Worm (Caenorhabditis elegans) whole organism, L3 larva: Measurements from ENCODE around the gene D1086.8.

Source experiments
- ceh-28 ChIP-seq: fragments of 150-350 bp; optimal IDR thresholded peaks from 2 replicates; lab custom pipeline; 2014; ENCODE audit warnings: missing biosample characterization, missing genetic modification reagents, missing genetic modification characterization
- ceh-82 ChIP-seq: fragments of 150-350 bp; optimal IDR thresholded peaks from 2 replicates; lab custom pipeline; 2014; ENCODE audit warnings: missing biosample characterization, missing genetic modification characterization
- daf-12 ChIP-seq: fragments of 150-350 bp; optimal IDR thresholded peaks from 2 replicates; lab custom pipeline; 2014; ENCODE audit warnings: missing biosample characterization, missing genetic modification reagents, missing genetic modification characterization
- egl-27 ChIP-seq: sonication (generic microtip); optimal IDR thresholded peaks from 4 replicates; lab custom pipeline; 2017; ENCODE audit warnings: missing biosample characterization, missing genetic modification reagents, missing genetic modification characterization
- egl-5 ChIP-seq: fragments of 150-350 bp; optimal IDR thresholded peaks from 2 replicates; lab custom pipeline; 2017; ENCODE audit warnings: missing biosample characterization, missing genetic modification reagents, missing genetic modification characterization, inconsistent platforms
- elt-1 ChIP-seq: fragments of 150-350 bp; optimal IDR thresholded peaks from 2 replicates; lab custom pipeline; 2014; ENCODE audit warnings: missing biosample characterization, missing genetic modification characterization
- elt-2 ChIP-seq: sonication (generic microtip); optimal IDR thresholded peaks from 2 replicates; lab custom pipeline; 2016; ENCODE audit warnings: missing genetic modification reagents, mild to moderate bottlenecking, missing genetic modification characterization, missing compliant biosample characterization
- eor-1 ChIP-seq, 2 experiments: fragments of 150-350 bp; optimal IDR thresholded peaks; 2 replicates each; lab custom pipeline; 2014 to 2018; ENCODE audit warnings: missing biosample characterization in 2 of 2, missing genetic modification characterization in 2 of 2
- jun-1 ChIP-seq: fragments of 150-350 bp; optimal IDR thresholded peaks from 2 replicates; lab custom pipeline; 2014; ENCODE audit warnings: missing biosample characterization, missing genetic modification reagents, missing genetic modification characterization
- lin-15B ChIP-seq: fragments of 150-350 bp; optimal IDR thresholded peaks from 2 replicates; lab custom pipeline; 2014; ENCODE audit warnings: missing biosample characterization, missing genetic modification characterization
- lsy-12 ChIP-seq: sonication (generic microtip); optimal IDR thresholded peaks from 2 replicates; lab custom pipeline; 2016; ENCODE audit warnings: mild to moderate bottlenecking, missing genetic modification characterization, missing compliant biosample characterization
- mdl-1 ChIP-seq: fragments of 150-350 bp; optimal IDR thresholded peaks from 2 replicates; lab custom pipeline; 2014; ENCODE audit warnings: missing biosample characterization, missing genetic modification characterization
- mml-1 ChIP-seq: fragments of 150-350 bp; sonication (generic microtip); optimal IDR thresholded peaks from 3 replicates; lab custom pipeline; 2014; ENCODE audit warnings: missing biosample characterization, missing genetic modification characterization
- nfya-1 ChIP-seq: sonication (generic microtip); optimal IDR thresholded peaks from 2 replicates; lab custom pipeline; 2017; ENCODE audit warnings: missing genetic modification characterization, mild to moderate bottlenecking, missing compliant biosample characterization, antibody characterized with exemption, moderate library complexity; ENCODE audit not compliant: insufficient read depth
- nhr-11 ChIP-seq: fragments of 150-350 bp; optimal IDR thresholded peaks from 2 replicates; lab custom pipeline; 2014; ENCODE audit warnings: missing biosample characterization, missing genetic modification characterization
- nhr-237 ChIP-seq: fragments of 150-350 bp; optimal IDR thresholded peaks from 2 replicates; lab custom pipeline; 2014; ENCODE audit warnings: missing biosample characterization, missing genetic modification characterization
- nhr-28 ChIP-seq: fragments of 150-350 bp; optimal IDR thresholded peaks from 2 replicates; lab custom pipeline; 2014; ENCODE audit warnings: missing biosample characterization, missing genetic modification characterization
- nhr-43 ChIP-seq: sonication (generic microtip); optimal IDR thresholded peaks from 2 replicates; lab custom pipeline; 2016; ENCODE audit warnings: mild to moderate bottlenecking, missing genetic modification characterization, missing compliant biosample characterization; ENCODE audit not compliant: poor library complexity, severe bottlenecking
- nhr-77 ChIP-seq: fragments of 150-350 bp; optimal IDR thresholded peaks from 2 replicates; lab custom pipeline; 2014; ENCODE audit warnings: missing biosample characterization, missing genetic modification characterization
- pha-4 ChIP-seq: fragments of 150-350 bp; optimal IDR thresholded peaks from 2 replicates; lab custom pipeline; 2014; ENCODE audit warnings: missing biosample characterization, missing genetic modification reagents, missing genetic modification characterization
- pqm-1 ChIP-seq: fragments of 150-350 bp; optimal IDR thresholded peaks from 2 replicates; lab custom pipeline; 2017; ENCODE audit warnings: missing biosample characterization, missing genetic modification characterization, inconsistent platforms
- skn-1 ChIP-seq: fragments of 150-350 bp; optimal IDR thresholded peaks from 2 replicates; lab custom pipeline; 2014; ENCODE audit warnings: missing biosample characterization, missing genetic modification characterization
- tbx-2 ChIP-seq: sonication (generic microtip); optimal IDR thresholded peaks from 2 replicates; lab custom pipeline; 2016; ENCODE audit warnings: mild to moderate bottlenecking, missing genetic modification characterization, missing compliant biosample characterization
- unc-39 ChIP-seq: sonication (generic microtip); optimal IDR thresholded peaks from 4 replicates; lab custom pipeline; 2017; ENCODE audit warnings: missing biosample characterization, missing genetic modification characterization
- ztf-11 ChIP-seq: fragments of 150-350 bp; optimal IDR thresholded peaks from 2 replicates; lab custom pipeline; 2014; ENCODE audit warnings: missing biosample characterization, missing genetic modification characterization
- ztf-4 ChIP-seq: fragments of 150-350 bp; optimal IDR thresholded peaks from 2 replicates; lab custom pipeline; 2014; ENCODE audit warnings: missing biosample characterization, missing genetic modification characterization

D1086.8 gene

ce11 chrV:14145267-14145666, 51.4 kb downstream of the D1086.8 start, which contains the start of gene par-1:
Gene par-1, minus strand, starts transcription at chrV:14145367.
- TF ChIP-seq ztf-11 (no peak), nfya-1 (no peak), mml-1 (tag; lab: Kevin White, UChicago) (no peak), pha-4 (tag; lab: Kevin White, UChicago) (no peak), mdl-1 (tag; lab: Kevin White, UChicago) (no peak), unc-39 (no peak), egl-27 (tag; lab: Kevin White, UChicago) (no peak), elt-2 (tag; lab: Kevin White, UChicago) (no peak), elt-1 (tag; lab: Kevin White, UChicago) (no peak), daf-12 (tag; lab: Kevin White, UChicago) (no peak), lsy-12 (no peak), ceh-28 (tag; lab: Kevin White, UChicago) (no peak), ceh-82 (tag; lab: Kevin White, UChicago) (no peak), nhr-28 (tag; lab: Kevin White, UChicago) (no peak)
- TF ChIP-seq, all 47 proteins: peak for 0

- TF ChIP-seq ztf-4 (tag; lab: Kevin White, UChicago): no peak
- no peak for TF ChIP-seq elt-1 (tag; lab: Kevin White, UChicago)
- TF ChIP-seq egl-5 (tag; lab: Kevin White, UChicago): no peak
- no peak for TF ChIP-seq nhr-43 (tag; lab: Kevin White, UChicago)
- no peak for TF ChIP-seq tbx-2 (tag; lab: Kevin White, UChicago)
- no peak for TF ChIP-seq pqm-1 (tag; lab: Kevin White, UChicago)
- no peak for TF ChIP-seq eor-1 (tag; optimal IDR thresholded peaks at IDR 0.05; lab: Kevin White, UChicago)
- TF ChIP-seq nhr-77 (tag; lab: Kevin White, UChicago): no peak
- no peak for TF ChIP-seq skn-1
- no peak for TF ChIP-seq jun-1 (tag; lab: Kevin White, UChicago)
- no peak for TF ChIP-seq mml-1 (tag; lab: Kevin White, UChicago)
- no peak for TF ChIP-seq nhr-11 (tag; lab: Kevin White, UChicago)
- no peak for TF ChIP-seq lin-15B (tag; lab: Kevin White, UChicago)
- no peak for TF ChIP-seq nhr-237 (tag; lab: Kevin White, UChicago)
These were observed 52.3 kb downstream of the D1086.8 start, which contains the start of gene acs-10 for ce11 chrV:14146199-14146598. Gene acs-10, plus strand, starts transcription at chrV:14146499.
